Worm (Caenorhabditis elegans) whole organism, L4 larva: ENCODE measurements around the gene srm-3.

Experiments
- ZK546.5 ChIP-seq, 2 experiments: sonication (generic microtip); optimal IDR thresholded peaks; 2 replicates each; lab custom pipeline; 2017; ENCODE audit warnings: missing biosample characterization in 2 of 2, missing genetic modification characterization in 2 of 2
- aha-1 ChIP-seq: fragments of 150-350 bp; peaks from one replicate; lab custom pipeline; 2014; ENCODE audit warnings: missing biosample characterization, missing genetic modification characterization
- daf-12 ChIP-seq: fragments of 150-350 bp; optimal IDR thresholded peaks from 2 replicates; lab custom pipeline; 2014; ENCODE audit warnings: missing biosample characterization, missing genetic modification reagents, missing genetic modification characterization
- dmd-6 ChIP-seq: fragments of 200-800 bp; sonication (Bioruptor generic); IDR thresholded peaks from 2 replicates; pipeline ENCODE4 v1.3.6; 2022; ENCODE audit warnings: missing genetic modification reagents, missing genetic modification characterization, missing compliant biosample characterization
- dmd-9 ChIP-seq: fragments of 200-800 bp; sonication (Bioruptor generic); IDR thresholded peaks from 2 replicates; pipeline ENCODE4 v1.3.6; 2022; ENCODE audit warnings: missing genetic modification reagents, missing genetic modification characterization, missing compliant biosample characterization
- fos-1 ChIP-seq: fragments of 150-350 bp; optimal IDR thresholded peaks from 2 replicates; lab custom pipeline; 2014; ENCODE audit warnings: missing biosample characterization, missing genetic modification characterization
- lin-38 ChIP-seq: fragments of 200-800 bp; sonication (Bioruptor generic); IDR thresholded peaks from 2 replicates; pipeline ENCODE4 v1.3.6; 2022; ENCODE audit warnings: missing genetic modification reagents, missing genetic modification characterization, missing compliant biosample characterization
- lsy-2 ChIP-seq, 2 experiments: fragments of 150-350 bp in 1 of 2; sonication (generic microtip) in 1 of 2; optimal IDR thresholded peaks; 2 replicates each; lab custom pipeline; 2014 to 2017; ENCODE audit warnings: missing biosample characterization in 2 of 2, missing genetic modification characterization in 2 of 2
- nhr-10 ChIP-seq: fragments of 150-350 bp; optimal IDR thresholded peaks from 2 replicates; lab custom pipeline; 2014; ENCODE audit warnings: missing biosample characterization, missing genetic modification characterization
- nhr-11 ChIP-seq: fragments of 150-350 bp; optimal IDR thresholded peaks from 2 replicates; lab custom pipeline; 2014; ENCODE audit warnings: missing biosample characterization, missing genetic modification characterization
- nhr-111 ChIP-seq: fragments of 200-800 bp; sonication (Bioruptor generic); optimal IDR thresholded peaks from 2 replicates; lab custom pipeline; 2018; ENCODE audit warnings: mild to moderate bottlenecking, missing genetic modification characterization, missing compliant biosample characterization
- nhr-237 ChIP-seq: sonication (generic microtip); optimal IDR thresholded peaks from 2 replicates; lab custom pipeline; 2017; ENCODE audit warnings: missing biosample characterization, missing genetic modification characterization
- nhr-28 ChIP-seq: fragments of 150-350 bp; optimal IDR thresholded peaks from 2 replicates; lab custom pipeline; 2014; ENCODE audit warnings: missing biosample characterization, missing genetic modification characterization
- nhr-76 ChIP-seq: fragments of 150-350 bp; optimal IDR thresholded peaks from 2 replicates; lab custom pipeline; 2014; ENCODE audit warnings: missing biosample characterization, missing genetic modification characterization
- saeg-2 ChIP-seq: fragments of 200-800 bp; sonication (Bioruptor generic); IDR thresholded peaks from 2 replicates; pipeline ENCODE4 v1.3.6; 2022; ENCODE audit warnings: missing genetic modification reagents, missing genetic modification characterization, missing compliant biosample characterization
- unc-39 ChIP-seq: sonication (generic microtip); optimal IDR thresholded peaks from 2 replicates; lab custom pipeline; 2017; ENCODE audit warnings: missing biosample characterization, missing genetic modification characterization
- unc-62 ChIP-seq, 3 experiments: fragments of 150-350 bp in 1 of 3; sonication (generic microtip); optimal IDR thresholded peaks in 2 of 3; peaks in 1 of 3; 1 replicate in 1 of 3; 2 replicates in 2 of 3; lab custom pipeline; 2014 to 2017; ENCODE audit warnings: missing biosample characterization in 3 of 3, missing genetic modification characterization in 3 of 3, missing genetic modification reagents in 3 of 3, missing genotype in 1 of 3
- vab-7 ChIP-seq: fragments of 200-800 bp; sonication (Bioruptor generic); IDR thresholded peaks from 2 replicates; pipeline ENCODE4 v1.3.6; 2022; ENCODE audit warnings: missing genetic modification reagents, missing genetic modification characterization, missing compliant biosample characterization
- zfp-2 ChIP-seq: sonication (generic microtip); optimal IDR thresholded peaks from 2 replicates; lab custom pipeline; 2016; ENCODE audit warnings: mild to moderate bottlenecking, missing genetic modification characterization, missing compliant biosample characterization
- zip-2 ChIP-seq: fragments of 150-350 bp; optimal IDR thresholded peaks from 2 replicates; lab custom pipeline; 2014; ENCODE audit warnings: missing biosample characterization, missing genetic modification characterization

The srm-3 gene

DNA sequence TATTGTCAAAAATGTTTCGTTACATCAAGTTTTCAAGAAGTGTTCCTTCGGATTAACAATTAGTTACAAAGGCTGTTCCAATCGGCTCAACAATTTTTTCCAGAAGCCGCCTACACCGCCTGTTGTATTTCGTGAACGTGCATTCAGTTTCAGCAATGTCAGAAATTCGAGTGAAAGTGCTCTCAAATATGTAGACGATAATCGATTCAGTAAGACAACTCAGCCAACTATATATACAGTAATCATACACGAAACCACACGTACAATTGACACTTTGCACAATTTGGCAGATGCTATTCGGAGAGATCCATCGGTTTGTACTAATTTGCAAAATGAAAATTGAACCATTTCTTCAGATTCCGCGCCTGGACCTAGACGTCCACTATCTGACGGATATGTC lies 47.7 kb downstream of the srm-3 start:
- TF ChIP-seq zfp-2 (tag; lab: Kevin White, UChicago) (no peak), unc-39 (no peak), zip-2 (no peak), lin-38 (GFP tag; lab: Robert Waterston, UW) (no peak), nhr-10 (tag; lab: Kevin White, UChicago) (no peak), aha-1 (tag; lab: Kevin White, UChicago) (peak; percentile 1), lsy-2 (tag; optimal IDR thresholded peaks at IDR 0.05; lab: Kevin White, UChicago) (no peak), nhr-237 (tag; lab: Kevin White, UChicago) (no peak), vab-7 (GFP tag; lab: Robert Waterston, UW) (no peak), fos-1 (no peak), nhr-111 (no peak), unc-62 (GFP tag; optimal IDR thresholded peaks at IDR 0.05 in 1 of 2; lab: Kevin White, UChicago) (peak in 1 of 2 experiments; percentile 99), unc-62 (tag; optimal IDR thresholded peaks at IDR 0.05; lab: Kevin White, UChicago) (no peak), dmd-9 (GFP tag; lab: Robert Waterston, UW) (no peak), saeg-2 (GFP tag; lab: Robert Waterston, UW) (no peak), daf-12 (tag; lab: Kevin White, UChicago) (no peak), ZK546.5 (tag; optimal IDR thresholded peaks at IDR 0.05; lab: Kevin White, UChicago) (no peak)

- TF ChIP-seq nhr-11 (tag; lab: Kevin White, UChicago) = no peak
- TF ChIP-seq unc-62 (GFP tag; optimal IDR thresholded peaks at IDR 0.05 in 1 of 2; lab: Kevin White, UChicago) = peak in 1 of 2 experiments; percentile 91
- no peak for TF ChIP-seq unc-62 (tag; optimal IDR thresholded peaks at IDR 0.05; lab: Kevin White, UChicago)
Observed at ce11 chrIV:9697869-9698268, 49.1 kb downstream of the srm-3 start.

- TF ChIP-seq nhr-28 (peak; percentile 28), nhr-76 (tag; lab: Kevin White, UChicago) (no peak), dmd-6 (GFP tag; lab: Robert Waterston, UW) (peak; percentile 73)
Observed at ce11 chrIV:9699062-9699461, 50.3 kb downstream of the srm-3 start.
